Fruit fly (Drosophila melanogaster): ENCODE measurements around the gene lush.

The lush gene

dm6 chr3L:19561745-19562144 lies 44.1 kb downstream of the lush start (continued):
- TF ChIP-seq zfh2 (GFP tag; optimal IDR thresholded peaks at IDR 0.05), result peak; percentile 1
- no peak for TF ChIP-seq en (GFP tag; optimal IDR thresholded peaks at IDR 0.05)
- no peak for TF ChIP-seq sug (tag; optimal IDR thresholded peaks at IDR 0.05)
- no peak for TF ChIP-seq shn (GFP tag; optimal IDR thresholded peaks at IDR 0.05)
- no peak for TF ChIP-seq dati (GFP tag; IDR thresholded peaks at IDR 0.05)
- no peak for TF ChIP-seq hbn (GFP tag; IDR thresholded peaks at IDR 0.05; ENCODE audit: partially characterized antibody)
- TF ChIP-seq Hsf (GFP tag; optimal IDR thresholded peaks at IDR 0.05), result no peak
- no peak for TF ChIP-seq tio (GFP tag; optimal IDR thresholded peaks at IDR 0.05)
- peak; percentile 19 for TF ChIP-seq phol (tag; optimal IDR thresholded peaks at IDR 0.05)
- TF ChIP-seq Dad (GFP tag; optimal IDR thresholded peaks at IDR 0.05), result no peak
- TF ChIP-seq CG16813 (GFP tag; IDR thresholded peaks at IDR 0.05; ENCODE audit: partially characterized antibody), result no peak
- TF ChIP-seq Ptx1 (GFP tag; IDR thresholded peaks at IDR 0.05), result no peak
- TF ChIP-seq ems (GFP tag; optimal IDR thresholded peaks at IDR 0.05), result no peak
- no peak for TF ChIP-seq ham (GFP tag; IDR thresholded peaks at IDR 0.05)
- no peak for TF ChIP-seq CG16779 (GFP tag; IDR thresholded peaks at IDR 0.05)
- peak; percentile 37 for TF ChIP-seq CG12155 (GFP tag; optimal IDR thresholded peaks at IDR 0.05)
- TF ChIP-seq Drgx (GFP tag; IDR thresholded peaks at IDR 0.05), result peak; percentile 83
- TF ChIP-seq CG10321 (GFP tag; IDR thresholded peaks at IDR 0.05), result no peak
- no peak for TF ChIP-seq CG11695 (GFP tag; IDR thresholded peaks at IDR 0.05)
- no peak for TF ChIP-seq fd3F (GFP tag; optimal IDR thresholded peaks at IDR 0.05)
- no peak for TF ChIP-seq bbx (GFP tag; IDR thresholded peaks at IDR 0.05; ENCODE audit: partially characterized antibody)
- no peak for TF ChIP-seq ranshi (GFP tag; IDR thresholded peaks at IDR 0.05)
- no peak for TF ChIP-seq Antp (GFP tag; optimal IDR thresholded peaks at IDR 0.05)
- TF ChIP-seq Ets65A (GFP tag), result no peak
- TF ChIP-seq schlank (tag; optimal IDR thresholded peaks at IDR 0.05), result no peak
- TF ChIP-seq Med (GFP tag), result peak; percentile 18
- no peak for TF ChIP-seq Side (GFP tag; optimal IDR thresholded peaks at IDR 0.05)
- TF ChIP-seq CG2202 (tag; optimal IDR thresholded peaks at IDR 0.05), result no peak
- no peak for TF ChIP-seq HmgZ (tag; optimal IDR thresholded peaks at IDR 0.05)
- TF ChIP-seq CG1832 (GFP tag; optimal IDR thresholded peaks at IDR 0.05), result no peak
- no peak for TF ChIP-seq Dip2 (GFP tag; IDR thresholded peaks at IDR 0.05)
- TF ChIP-seq pfk (GFP tag; optimal IDR thresholded peaks at IDR 0.05), result no peak
- no peak for TF ChIP-seq p53 (GFP tag; optimal IDR thresholded peaks at IDR 0.05)
- TF ChIP-seq Xbp1 (GFP tag; optimal IDR thresholded peaks at IDR 0.05), result no peak
- no peak for TF ChIP-seq Ets97D (GFP tag; optimal IDR thresholded peaks at IDR 0.05)
- TF ChIP-seq CG1792 (GFP tag; optimal IDR thresholded peaks at IDR 0.05), result no peak
- no peak for TF ChIP-seq CG15073 (GFP tag; optimal IDR thresholded peaks at IDR 0.05)
- no peak for TF ChIP-seq CG3847 (GFP tag; IDR thresholded peaks at IDR 0.05)
- TF ChIP-seq CG9876 (GFP tag; optimal IDR thresholded peaks at IDR 0.05), result no peak
- peak; percentile 6 for TF ChIP-seq sqz (GFP tag; optimal IDR thresholded peaks at IDR 0.05)
- no peak for TF ChIP-seq ab (GFP tag; optimal IDR thresholded peaks at IDR 0.05)
- no peak for TF ChIP-seq CG4424 (GFP tag; optimal IDR thresholded peaks at IDR 0.05)
- TF ChIP-seq so (GFP tag; IDR thresholded peaks at IDR 0.05), result no peak
- peak; percentile 72 for TF ChIP-seq gem (tag; optimal IDR thresholded peaks at IDR 0.05)
- TF ChIP-seq chinmo (GFP tag; IDR thresholded peaks at IDR 0.05; ENCODE audit: partially characterized antibody), result no peak
- no peak for TF ChIP-seq ash1 (GFP tag; optimal IDR thresholded peaks at IDR 0.05)
- TF ChIP-seq CG4820 (GFP tag; optimal IDR thresholded peaks at IDR 0.05), result no peak
- TF ChIP-seq CG33557 (GFP tag; optimal IDR thresholded peaks at IDR 0.05), result no peak
- TF ChIP-seq disco-r (GFP tag; optimal IDR thresholded peaks at IDR 0.05), result no peak
- TF ChIP-seq B-H1 (GFP tag; IDR thresholded peaks at IDR 0.05), result no peak
- no peak for TF ChIP-seq luna (GFP tag; optimal IDR thresholded peaks at IDR 0.05)
- no peak for TF ChIP-seq zf30C (GFP tag; optimal IDR thresholded peaks at IDR 0.05)
- no peak for TF ChIP-seq CG18764 (GFP tag; optimal IDR thresholded peaks at IDR 0.05)
- TF ChIP-seq ftz-f1 (GFP tag; optimal IDR thresholded peaks at IDR 0.05), result no peak
